Fruit fly (Drosophila melanogaster) whole organism, embryonic: ENCODE results near the gene CG7943.

ENCODE experiments used
- Aef1 ChIP-seq: fragments of 200-800 bp; sonication (Bioruptor generic); IDR thresholded peaks from 3 replicates; pipeline ENCODE4 v1.3.6; 2022; ENCODE audit warnings: missing biosample characterization, missing genetic modification characterization
- Awh ChIP-seq: fragments of 200-800 bp; sonication (Bioruptor generic); IDR thresholded peaks from 2 replicates; pipeline ENCODE4, ENCODE4 v1.3.6; 2022; ENCODE audit warnings: missing biosample characterization, missing genetic modification characterization
- CG11085 ChIP-seq: fragments of 200-800 bp; sonication (Bioruptor generic); IDR thresholded peaks from 2 replicates; pipeline ENCODE4 v1.3.6; 2022; ENCODE audit warnings: missing biosample characterization, missing genetic modification characterization
- CG11560 ChIP-seq: fragments of 200-800 bp; sonication (Bioruptor generic); IDR thresholded peaks from 3 replicates; pipeline ENCODE4 v1.3.6; 2022; ENCODE audit warnings: missing biosample characterization, missing genetic modification characterization
- CG11723 ChIP-seq: fragments of 200-800 bp; sonication (Bioruptor generic); optimal IDR thresholded peaks from 2 replicates; lab custom pipeline; 2017; ENCODE audit warnings: missing biosample characterization, mild to moderate bottlenecking, missing genetic modification characterization
- CG12219 ChIP-seq: fragments of 200-800 bp; sonication (Bioruptor generic); optimal IDR thresholded peaks from 3 replicates; lab custom pipeline; 2018; ENCODE audit warnings: missing biosample characterization, mild to moderate bottlenecking, missing genetic modification characterization
- CG12942 ChIP-seq: fragments of 200-800 bp; sonication (Bioruptor generic); optimal IDR thresholded peaks from 3 replicates; lab custom pipeline; 2016; ENCODE audit warnings: missing biosample characterization, missing genetic modification characterization
- CG13296 ChIP-seq: fragments of 200-800 bp; sonication (Bioruptor generic); optimal IDR thresholded peaks from 3 replicates; lab custom pipeline; 2018; ENCODE audit warnings: missing biosample characterization, mild to moderate bottlenecking, missing genetic modification characterization
- CG14667 ChIP-seq: fragments of 200-800 bp; sonication (Bioruptor generic); IDR thresholded peaks from 2 replicates; pipeline ENCODE4 v1.3.6; 2022; ENCODE audit warnings: missing biosample characterization, missing genetic modification characterization
- CG14710 ChIP-seq: fragments of 200-800 bp; sonication (Bioruptor generic); optimal IDR thresholded peaks from 3 replicates; lab custom pipeline; 2019; ENCODE audit warnings: missing biosample characterization, mild to moderate bottlenecking, missing genetic modification characterization, moderate library complexity
- CG1603 ChIP-seq: fragments of 200-800 bp; sonication (Bioruptor generic); optimal IDR thresholded peaks from 2 replicates; lab custom pipeline; 2019; ENCODE audit warnings: missing biosample characterization, mild to moderate bottlenecking, missing genetic modification characterization, moderate library complexity
- CG16779 ChIP-seq: fragments of 200-800 bp; sonication (Bioruptor generic); IDR thresholded peaks from 2 replicates; pipeline ENCODE4 v1.3.6; 2022; ENCODE audit warnings: missing biosample characterization, missing genetic modification characterization
- CG17385 ChIP-seq: fragments of 200-800 bp; sonication (Bioruptor generic); optimal IDR thresholded peaks from 3 replicates; lab custom pipeline; 2018; ENCODE audit warnings: missing biosample characterization, mild to moderate bottlenecking, missing genetic modification characterization
- CG18599 ChIP-seq: fragments of 200-800 bp; sonication (Bioruptor generic); optimal IDR thresholded peaks from 3 replicates; lab custom pipeline; 2017; ENCODE audit warnings: missing biosample characterization, missing genetic modification characterization, mild to moderate bottlenecking, moderate library complexity, missing genetic modification reagents
- CG2129 ChIP-seq: fragments of 200-800 bp; sonication (Bioruptor generic); IDR thresholded peaks from 2 replicates; pipeline ENCODE4 v1.3.6; 2022; ENCODE audit warnings: missing biosample characterization, missing genetic modification characterization; ENCODE audit not compliant: partially characterized antibody
- CG31224 ChIP-seq: fragments of 200-800 bp; sonication (Bioruptor generic); IDR thresholded peaks from 2 replicates; pipeline ENCODE4 v1.3.6; 2022; ENCODE audit warnings: missing biosample characterization, missing genetic modification characterization
- CG32532 ChIP-seq: fragments of 200-800 bp; sonication (Bioruptor generic); IDR thresholded peaks from 2 replicates; pipeline ENCODE4 v1.3.6; 2022; ENCODE audit warnings: missing biosample characterization, missing genetic modification characterization
- CG33557 ChIP-seq: fragments of 200-800 bp; sonication (Bioruptor generic); optimal IDR thresholded peaks from 2 replicates; lab custom pipeline; 2019; ENCODE audit warnings: missing biosample characterization, mild to moderate bottlenecking, missing genetic modification characterization, moderate library complexity
- CG6689 ChIP-seq: fragments of 200-800 bp; sonication (Bioruptor generic); IDR thresholded peaks from 2 replicates; pipeline ENCODE4 v1.3.6; 2022; ENCODE audit warnings: missing biosample characterization, missing genetic modification characterization
- CG7372 ChIP-seq: fragments of 200-800 bp; sonication (Bioruptor generic); IDR thresholded peaks from 2 replicates; pipeline ENCODE4 v1.3.6; 2022; ENCODE audit warnings: missing biosample characterization, missing genetic modification characterization
- CG7745 ChIP-seq: fragments of 200-800 bp; sonication (Bioruptor generic); optimal IDR thresholded peaks from 2 replicates; lab custom pipeline; 2018; ENCODE audit warnings: missing biosample characterization, mild to moderate bottlenecking, missing genetic modification characterization, moderate library complexity
- CG9797 ChIP-seq: fragments of 200-800 bp; sonication (Bioruptor generic); optimal IDR thresholded peaks from 3 replicates; lab custom pipeline; 2018; ENCODE audit warnings: missing biosample characterization, mild to moderate bottlenecking, missing genetic modification characterization
- CG9876 ChIP-seq: fragments of 200-800 bp; sonication (Bioruptor generic); optimal IDR thresholded peaks from 2 replicates; lab custom pipeline; 2016; ENCODE audit warnings: missing biosample characterization, missing genetic modification characterization
- D19A ChIP-seq: fragments of 200-800 bp; optimal IDR thresholded peaks from 3 replicates; lab custom pipeline; 2019; ENCODE audit warnings: missing biosample characterization, mild to moderate bottlenecking, missing genetic modification characterization, moderate library complexity
- Dek ChIP-seq: fragments of 200-800 bp; sonication (Bioruptor generic); optimal IDR thresholded peaks from 3 replicates; lab custom pipeline; 2019; ENCODE audit warnings: missing biosample characterization, mild to moderate bottlenecking, missing genetic modification characterization, moderate library complexity
- Dfd ChIP-seq, 2 experiments: fragments of >200 bp; optimal IDR thresholded peaks; 2 replicates each; lab custom pipeline; 2017; ENCODE audit warnings: missing biosample characterization in 2 of 2, missing genetic modification characterization in 2 of 2
- Dip3 ChIP-seq: fragments of 200-800 bp; sonication (Bioruptor generic); optimal IDR thresholded peaks from 3 replicates; lab custom pipeline; 2016; ENCODE audit warnings: missing biosample characterization, missing genetic modification characterization
- Drgx ChIP-seq: fragments of 200-800 bp; sonication (Bioruptor generic); IDR thresholded peaks from 2 replicates; pipeline ENCODE4 v1.3.6; 2022; ENCODE audit warnings: missing biosample characterization, missing genetic modification characterization
- Elba2 ChIP-seq: fragments of 200-800 bp; sonication (Bioruptor generic); optimal IDR thresholded peaks from 3 replicates; lab custom pipeline; 2016; ENCODE audit warnings: missing biosample characterization, missing genetic modification characterization
- Med ChIP-seq: fragments of 200-800 bp; sonication (Bioruptor generic); peaks from one replicate; lab custom pipeline; 2016; ENCODE audit warnings: missing biosample characterization, missing genetic modification characterization, mild to moderate bottlenecking, inconsistent platforms, moderate library complexity
- Nf-YC ChIP-seq: fragments of 200-800 bp; optimal IDR thresholded peaks from 3 replicates; lab custom pipeline; 2019; ENCODE audit warnings: missing biosample characterization, mild to moderate bottlenecking, missing genetic modification characterization, moderate library complexity
- Sox100B ChIP-seq: fragments of 200-800 bp; sonication (Bioruptor generic); optimal IDR thresholded peaks from 3 replicates; lab custom pipeline; 2018; ENCODE audit warnings: missing biosample characterization, mild to moderate bottlenecking, missing genetic modification characterization
- Stat92E ChIP-seq, 3 experiments: fragments of >200 bp in 2 of 3; fragments of 200-800 bp in 1 of 3; sonication (Bioruptor generic) in 1 of 3; optimal IDR thresholded peaks; 2 replicates each; lab custom pipeline; 2017 to 2019; ENCODE audit warnings: missing biosample characterization in 3 of 3, missing genetic modification characterization in 3 of 3, mild to moderate bottlenecking in 1 of 3, moderate library complexity in 1 of 3
- ash1 ChIP-seq: fragments of 200-800 bp; sonication (Bioruptor generic); optimal IDR thresholded peaks from 2 replicates; lab custom pipeline; 2018; ENCODE audit warnings: missing biosample characterization, mild to moderate bottlenecking, missing genetic modification characterization
- bab2 ChIP-seq: fragments of 200-800 bp; sonication (Bioruptor generic); optimal IDR thresholded peaks from 2 replicates; lab custom pipeline; 2016; ENCODE audit warnings: missing biosample characterization, missing genetic modification characterization
- btn ChIP-seq: fragments of 200-800 bp; sonication (Bioruptor generic); optimal IDR thresholded peaks from 2 replicates; lab custom pipeline; 2016; ENCODE audit warnings: missing biosample characterization, missing genetic modification characterization
- crp ChIP-seq, 2 experiments: fragments of 200-800 bp; sonication (Bioruptor generic); optimal IDR thresholded peaks; 2 replicates in 1 of 2; 3 replicates in 1 of 2; lab custom pipeline; 2017; ENCODE audit warnings: missing biosample characterization in 2 of 2, missing genetic modification characterization in 2 of 2, mild to moderate bottlenecking in 1 of 2, moderate library complexity in 1 of 2
- esg ChIP-seq: fragments of 200-800 bp; sonication (Bioruptor generic); conservative IDR thresholded peaks from 2 replicates; pipeline ENCODE4 v1.3.6; 2022; ENCODE audit warnings: missing biosample characterization, missing genetic modification characterization
- gce ChIP-seq: fragments of 200-800 bp; sonication (Bioruptor generic); IDR thresholded peaks from 3 replicates; pipeline ENCODE4 v1.3.6; 2022; ENCODE audit warnings: missing biosample characterization, missing genetic modification characterization
- gem ChIP-seq: fragments of 200-800 bp; sonication (Bioruptor generic); optimal IDR thresholded peaks from 2 replicates; lab custom pipeline; 2019; ENCODE audit warnings: missing biosample characterization, mild to moderate bottlenecking, missing genetic modification characterization, moderate library complexity
- gro ChIP-seq: fragments of 200-800 bp; sonication (Bioruptor generic); optimal IDR thresholded peaks from 2 replicates; lab custom pipeline; 2016; ENCODE audit warnings: missing biosample characterization, missing genetic modification characterization
- hth ChIP-seq: fragments of >200 bp; optimal IDR thresholded peaks from 2 replicates; lab custom pipeline; 2017; ENCODE audit warnings: inconsistent platforms
- kah ChIP-seq: fragments of 200-800 bp; sonication (Bioruptor generic); optimal IDR thresholded peaks from 2 replicates; lab custom pipeline; 2018; ENCODE audit warnings: missing biosample characterization, mild to moderate bottlenecking, missing genetic modification characterization
- knrl ChIP-seq: fragments of 200-800 bp; sonication (Bioruptor generic); IDR thresholded peaks from 3 replicates; pipeline ENCODE4 v1.3.6; 2022; ENCODE audit warnings: missing biosample characterization, missing genetic modification characterization; ENCODE audit not compliant: partially characterized antibody
- mld ChIP-seq: fragments of 200-800 bp; sonication (Bioruptor generic); IDR thresholded peaks from 3 replicates; pipeline ENCODE4 v1.3.6; 2022; ENCODE audit warnings: missing biosample characterization, missing genetic modification characterization; ENCODE audit not compliant: partially characterized antibody
- pan ChIP-seq, 4 experiments: fragments of >200 bp in 3 of 4; fragments of 200-800 bp in 1 of 4; sonication (Bioruptor generic) in 1 of 4; optimal IDR thresholded peaks in 3 of 4; IDR thresholded peaks in 1 of 4; 2 replicates each; pipeline versions ENCODE4 v1.3.6 to Lab custom; 2017 to 2022; ENCODE audit warnings: missing biosample characterization in 2 of 4, missing genetic modification characterization in 2 of 4, mixed read lengths in 1 of 4
- ro ChIP-seq: fragments of 200-800 bp; sonication (Bioruptor generic); IDR thresholded peaks from 2 replicates; pipeline ENCODE4 v1.3.6; 2022; ENCODE audit warnings: missing biosample characterization, missing genetic modification characterization

Gene CG7943

DNA sequence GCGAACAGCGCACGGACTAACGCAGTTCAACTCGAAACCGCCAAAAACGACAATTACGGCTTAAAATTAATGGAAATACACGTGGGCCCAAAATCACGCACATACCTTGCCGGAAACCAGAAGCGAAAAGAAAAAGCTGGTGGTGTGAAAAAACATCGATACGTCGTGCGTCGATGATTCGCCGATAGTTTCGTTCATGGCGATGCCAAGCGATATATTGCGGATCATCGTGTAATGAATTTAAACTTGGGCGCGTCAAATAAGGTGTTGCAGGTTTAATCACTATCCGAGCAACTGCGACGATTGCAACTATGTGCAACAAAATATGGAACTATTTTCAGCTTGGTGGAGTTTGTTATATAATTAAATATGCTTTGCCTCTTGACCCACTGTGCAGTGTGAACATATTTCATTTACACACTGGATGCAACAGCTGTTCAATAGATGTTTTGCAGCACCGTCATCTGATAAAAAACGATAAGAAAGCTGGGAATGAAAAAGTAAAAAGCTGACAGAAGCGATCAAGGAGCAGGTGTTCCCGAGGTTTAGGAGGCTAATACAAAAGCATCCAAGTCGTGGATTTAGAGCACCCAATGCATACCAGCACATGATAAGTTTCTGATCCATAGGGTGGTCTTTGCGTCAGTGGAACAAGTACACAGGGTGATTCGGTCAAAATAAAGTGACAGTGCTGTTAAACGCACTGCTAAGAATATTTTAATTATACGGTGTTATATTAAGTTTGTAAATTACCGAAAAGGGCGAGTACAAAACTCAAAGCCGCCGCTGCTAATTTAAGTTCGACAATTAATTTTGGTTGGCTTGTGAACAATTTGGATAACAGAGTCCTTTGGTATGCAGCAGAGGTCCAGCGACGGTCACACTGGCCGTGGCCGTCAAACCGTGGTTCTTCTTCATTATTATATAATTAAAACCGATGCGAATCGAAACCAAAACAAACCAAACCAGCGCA lies at the start of gene CG7943, which contains the start of gene RpL32 (continued):
- no peak for TF ChIP-seq Stat92E (GFP tag; optimal IDR thresholded peaks at IDR 0.05; lab: Kevin White, UChicago)
- peak; percentile 79 for TF ChIP-seq CG9797 (GFP tag; lab: Kevin White, UChicago)
- peak; percentile 98 for TF ChIP-seq bab2 (GFP tag; lab: Kevin White, UChicago)
- peak; percentile 100 for TF ChIP-seq CG2129 (GFP tag; lab: Robert Waterston, UW)
- TF ChIP-seq Dfd (GFP tag; optimal IDR thresholded peaks at IDR 0.05; lab: Kevin White, UChicago), result no peak
- peak; percentile 94 for TF ChIP-seq CG7372 (GFP tag; lab: Robert Waterston, UW)
- peak; percentile 34 for TF ChIP-seq Elba2 (GFP tag; lab: Kevin White, UChicago)
- TF ChIP-seq CG17385 (GFP tag; lab: Kevin White, UChicago), result peak; percentile 86
- peak; percentile 93 for TF ChIP-seq CG11085
- TF ChIP-seq CG14710 (tag; lab: Kevin White, UChicago), result peak; percentile 96
- peak; percentile 89 for TF ChIP-seq CG14667
- TF ChIP-seq CG9876 (GFP tag; lab: Kevin White, UChicago), result peak; percentile 97
- peak; percentile 98 for TF ChIP-seq gro (GFP tag; lab: Kevin White, UChicago)
- TF ChIP-seq CG7745 (tag; lab: Kevin White, UChicago), result no peak
- peak; percentile 86 for TF ChIP-seq Awh (GFP tag; lab: Robert Waterston, UW)
- TF ChIP-seq ro (GFP tag; lab: Robert Waterston, UW), result peak; percentile 87
- peak; percentile 92 for TF ChIP-seq Sox100B (GFP tag; lab: Kevin White, UChicago)
- peak; percentile 96 for TF ChIP-seq Aef1 (GFP tag; lab: Robert Waterston, UW)
- peak; percentile 77 for TF ChIP-seq CG12219
- peak; percentile 90 for TF ChIP-seq Dek
- peak; percentile 90 for TF ChIP-seq gem (tag; lab: Kevin White, UChicago)
- peak; percentile 35 to 91 for TF ChIP-seq crp (GFP tag; optimal IDR thresholded peaks at IDR 0.05; lab: Kevin White, UChicago)
- peak; percentile 87 for TF ChIP-seq CG16779 (GFP tag; lab: Robert Waterston, UW)
- TF ChIP-seq kah, result peak; percentile 72
- peak; percentile 94 for TF ChIP-seq ash1 (GFP tag; lab: Kevin White, UChicago)
- TF ChIP-seq gce (GFP tag; lab: Robert Waterston, UW), result peak; percentile 79
- TF ChIP-seq Drgx (GFP tag; lab: Robert Waterston, UW), result peak; percentile 87
- peak; percentile 100 for TF ChIP-seq knrl
- TF ChIP-seq CG11560 (tag; lab: Robert Waterston, UW), result peak; percentile 84
- peak; percentile 74 for TF ChIP-seq btn (GFP tag; lab: Kevin White, UChicago)
- no peak for TF ChIP-seq hth (lab: Kevin White, UChicago)
- peak; percentile 87 for TF ChIP-seq CG11723 (GFP tag; lab: Kevin White, UChicago)
- peak; percentile 77 for TF ChIP-seq D19A (tag; lab: Kevin White, UChicago)
- peak; percentile 96 for TF ChIP-seq CG18599 (GFP tag; lab: Kevin White, UChicago)
- peak; percentile 95 for TF ChIP-seq esg (GFP tag; lab: Robert Waterston, UW)
- TF ChIP-seq mld (GFP tag; lab: Robert Waterston, UW), result peak; percentile 100
- peak; percentile 78 for TF ChIP-seq CG12942
- TF ChIP-seq Med, result peak; percentile 100
- TF ChIP-seq CG32532 (GFP tag; lab: Robert Waterston, UW), result peak; percentile 96
- peak; percentile 86 for TF ChIP-seq Nf-YC
- TF ChIP-seq CG1603, result peak; percentile 96
- peak; percentile 70 for TF ChIP-seq CG33557 (GFP tag; lab: Kevin White, UChicago)
- TF ChIP-seq CG13296 (GFP tag; lab: Kevin White, UChicago), result peak; percentile 97
- peak; percentile 97 for TF ChIP-seq Dip3 (GFP tag; lab: Kevin White, UChicago)
- TF ChIP-seq CG6689, result peak; percentile 92
- peak; percentile 90 for TF ChIP-seq CG31224 (GFP tag; lab: Robert Waterston, UW)
- no peak for TF ChIP-seq pan (optimal IDR thresholded peaks at IDR 0.05; lab: Kevin White, UChicago)
- peak in 1 of 2 experiments; percentile 96 for TF ChIP-seq pan (GFP tag; optimal IDR thresholded peaks at IDR 0.05 in 1 of 2, IDR thresholded peaks at IDR 0.05 in 1 of 2)
